Worm (Caenorhabditis elegans): ENCODE results near the gene F30H5.3.

The F30H5.3 gene

ce11 chrIII:512117-512516, at the start of gene F30H5.3:
TSS of gene F30H5.3 (minus strand) at chrIII:512217.
- TF ChIP-seq tbx-2 (tag; optimal IDR thresholded peaks at IDR 0.05) = no peak
- TF ChIP-seq nhr-43 (tag; optimal IDR thresholded peaks at IDR 0.05; ENCODE audit: poor library complexity, severe bottlenecking) = no peak
- no peak for TF ChIP-seq mdl-1 (tag; optimal IDR thresholded peaks at IDR 0.05)
- TF ChIP-seq nfya-1 (tag; optimal IDR thresholded peaks at IDR 0.05; ENCODE audit: insufficient read depth) = no peak
- TF ChIP-seq ceh-9 (tag; optimal IDR thresholded peaks at IDR 0.05) = no peak
- TF ChIP-seq nhr-12 (tag; optimal IDR thresholded peaks at IDR 0.05) = no peak
- TF ChIP-seq nhr-28 (tag; optimal IDR thresholded peaks at IDR 0.05) = no peak
- no peak for TF ChIP-seq nhr-76 (tag; optimal IDR thresholded peaks at IDR 0.05)
- TF ChIP-seq lin-15B (tag; optimal IDR thresholded peaks at IDR 0.05) = no peak
- TF ChIP-seq nhr-67 (tag; optimal IDR thresholded peaks at IDR 0.05) = no peak
- no peak for TF ChIP-seq eor-1 (tag; optimal IDR thresholded peaks at IDR 0.05)
- no peak for TF ChIP-seq unc-62 (GFP tag; optimal IDR thresholded peaks at IDR 0.05)
- no peak for TF ChIP-seq nhr-237 (tag; optimal IDR thresholded peaks at IDR 0.05)
- no peak for TF ChIP-seq ama-1 (optimal IDR thresholded peaks at IDR 0.05)
- TF ChIP-seq ztf-4 (tag; optimal IDR thresholded peaks at IDR 0.05) = no peak
- TF ChIP-seq ceh-28 (tag; optimal IDR thresholded peaks at IDR 0.05) = no peak

- TF ChIP-seq elt-2 (tag; optimal IDR thresholded peaks at IDR 0.05) = peak; percentile 69
- TF ChIP-seq tbx-2 (tag; optimal IDR thresholded peaks at IDR 0.05) = no peak
- TF ChIP-seq egl-27 (tag; optimal IDR thresholded peaks at IDR 0.05) = no peak
- no peak for TF ChIP-seq nhr-43 (tag; optimal IDR thresholded peaks at IDR 0.05; ENCODE audit: poor library complexity, severe bottlenecking)
- TF ChIP-seq pha-4 (tag; optimal IDR thresholded peaks at IDR 0.05) = peak; percentile 84
- TF ChIP-seq aly-2 (tag; optimal IDR thresholded peaks at IDR 0.05) = no peak
- TF ChIP-seq ztf-4 (tag; optimal IDR thresholded peaks at IDR 0.05) = no peak
- no peak for TF ChIP-seq ama-1 (optimal IDR thresholded peaks at IDR 0.05)
- no peak for TF ChIP-seq mml-1 (tag; optimal IDR thresholded peaks at IDR 0.05)
- TF ChIP-seq fos-1 (tag; optimal IDR thresholded peaks at IDR 0.05) = no peak
- no peak for TF ChIP-seq unc-39 (tag; optimal IDR thresholded peaks at IDR 0.05)
- TF ChIP-seq nfya-1 (tag; optimal IDR thresholded peaks at IDR 0.05; ENCODE audit: insufficient read depth) = peak; percentile 13
- peak; percentile 2 for TF ChIP-seq lin-15B (tag; optimal IDR thresholded peaks at IDR 0.05)
- TF ChIP-seq nhr-77 (tag; optimal IDR thresholded peaks at IDR 0.05) = no peak
- no peak for TF ChIP-seq ceh-28 (tag; optimal IDR thresholded peaks at IDR 0.05)
- TF ChIP-seq fkh-10 (GFP tag; optimal IDR thresholded peaks at IDR 0.05) = no peak
- TF ChIP-seq skn-1 (tag; optimal IDR thresholded peaks at IDR 0.05) = no peak
- no peak for TF ChIP-seq nhr-28 (tag; optimal IDR thresholded peaks at IDR 0.05)
- TF ChIP-seq lsy-12 (tag; optimal IDR thresholded peaks at IDR 0.05) = no peak
- TF ChIP-seq egl-5 (tag; optimal IDR thresholded peaks at IDR 0.05) = no peak
- TF ChIP-seq elt-1 (tag; optimal IDR thresholded peaks at IDR 0.05) = peak; percentile 6
- no peak for TF ChIP-seq ceh-9 (tag; optimal IDR thresholded peaks at IDR 0.05)
- TF ChIP-seq nhr-12 (tag; optimal IDR thresholded peaks at IDR 0.05) = no peak
- TF ChIP-seq ceh-16 (tag; optimal IDR thresholded peaks at IDR 0.05) = no peak
- peak; percentile 80 for TF ChIP-seq pqm-1 (tag; optimal IDR thresholded peaks at IDR 0.05)
- no peak for TF ChIP-seq ztf-11 (tag; optimal IDR thresholded peaks at IDR 0.05)
- TF ChIP-seq ceh-82 (tag; optimal IDR thresholded peaks at IDR 0.05) = no peak
- TF ChIP-seq unc-62 (GFP tag; optimal IDR thresholded peaks at IDR 0.05) = no peak
- TF ChIP-seq nhr-25 (tag; optimal IDR thresholded peaks at IDR 0.05) = peak; percentile 86
- peak; percentile 74 for TF ChIP-seq jun-1 (tag; optimal IDR thresholded peaks at IDR 0.05)
- TF ChIP-seq nhr-237 (tag; optimal IDR thresholded peaks at IDR 0.05) = no peak
- no peak for TF ChIP-seq zag-1 (tag; optimal IDR thresholded peaks at IDR 0.05)
- TF ChIP-seq lin-39 (tag; optimal IDR thresholded peaks at IDR 0.05) = no peak
- no peak for TF ChIP-seq sea-2 (GFP tag; optimal IDR thresholded peaks at IDR 0.05)
- TF ChIP-seq nhr-11 (tag; optimal IDR thresholded peaks at IDR 0.05) = no peak
- no peak for TF ChIP-seq snpc-4 (tag; optimal IDR thresholded peaks at IDR 0.05)
- TF ChIP-seq nhr-23 (tag; optimal IDR thresholded peaks at IDR 0.05) = peak; percentile 10
- TF ChIP-seq elt-3 (tag; optimal IDR thresholded peaks at IDR 0.05) = no peak
- peak; percentile 26 for TF ChIP-seq hmg-11 (tag; optimal IDR thresholded peaks at IDR 0.05)
- TF ChIP-seq mdl-1 (tag; optimal IDR thresholded peaks at IDR 0.05) = no peak
- TF ChIP-seq nhr-76 (tag; optimal IDR thresholded peaks at IDR 0.05) = no peak
- TF ChIP-seq daf-12 (tag; optimal IDR thresholded peaks at IDR 0.05) = no peak
- TF ChIP-seq R02D3.7 (tag; optimal IDR thresholded peaks at IDR 0.05) = no peak
- no peak for TF ChIP-seq fkh-2 (tag; optimal IDR thresholded peaks at IDR 0.05)
- TF ChIP-seq eor-1 (tag; optimal IDR thresholded peaks at IDR 0.05) = no peak
- no peak for TF ChIP-seq nhr-67 (tag; optimal IDR thresholded peaks at IDR 0.05)
- no peak for TF ChIP-seq ZK546.5 (tag; optimal IDR thresholded peaks at IDR 0.05)
Observed at ce11 chrIII:558832-559231, 46.8 kb upstream of the F30H5.3 start.
